Fruit fly (Drosophila melanogaster) whole organism: ENCODE results near the gene RabGGTb.

Experiments
- Dll ChIP-seq: fragments of >200 bp; optimal IDR thresholded peaks from 2 replicates; lab custom pipeline; 2017
- psq ChIP-seq: fragments of >200 bp; optimal IDR thresholded peaks from 2 replicates; lab custom pipeline; 2017
- usp ChIP-seq: fragments of >200 bp; optimal IDR thresholded peaks from 2 replicates; lab custom pipeline; 2017; ENCODE audit warnings: missing biosample characterization, missing genetic modification characterization, mixed read lengths

dm6 chr2L:2837742-2838461 is 41.0 kb upstream of the RabGGTb start, which contains the start of the genes CG3119 and Cpr23B:
- TF ChIP-seq usp (GFP tag; lab: Kevin White, UChicago) = no peak
- no peak for TF ChIP-seq psq
- TF ChIP-seq Dll = no peak
